Fruit fly (Drosophila melanogaster) whole organism, wandering third instar larva: ENCODE data around the gene CG43402.

Experiments used
- Abd-B ChIP-seq: fragments of >200 bp; optimal IDR thresholded peaks from 2 replicates; lab custom pipeline; 2017; ENCODE audit warnings: missing biosample characterization, missing genetic modification characterization
- CG9705 ChIP-seq: fragments of 200-800 bp; sonication (Bioruptor generic); optimal IDR thresholded peaks from 2 replicates; lab custom pipeline; 2018; ENCODE audit warnings: missing biosample characterization, mild to moderate bottlenecking, missing genetic modification characterization
- Dfd ChIP-seq: fragments of >200 bp; optimal IDR thresholded peaks from 2 replicates; lab custom pipeline; 2017; ENCODE audit warnings: missing biosample characterization, missing genetic modification characterization
- Dif ChIP-seq: fragments of 200-275, 200-300 bp; sonication (Bioruptor generic); optimal IDR thresholded peaks from 2 replicates; lab custom pipeline; 2018; ENCODE audit warnings: missing biosample characterization, missing genetic modification characterization; ENCODE audit not compliant: partially characterized antibody
- GATAd ChIP-seq: sonication (Bioruptor generic); optimal IDR thresholded peaks from 2 replicates; lab custom pipeline; 2016; ENCODE audit warnings: missing biosample characterization, missing genetic modification characterization
- HLH106 ChIP-seq: fragments of 200-800 bp; optimal IDR thresholded peaks from 3 replicates; lab custom pipeline; 2019; ENCODE audit warnings: missing biosample characterization, mild to moderate bottlenecking, missing genetic modification characterization, moderate library complexity
- Hnf4 ChIP-seq: fragments of 200-800 bp; sonication (Bioruptor generic); optimal IDR thresholded peaks from 2 replicates; lab custom pipeline; 2016; ENCODE audit warnings: missing biosample characterization, mild to moderate bottlenecking, missing genetic modification characterization
- Hr78 ChIP-seq: fragments of >200 bp; optimal IDR thresholded peaks from 2 replicates; lab custom pipeline; 2017; ENCODE audit warnings: missing biosample characterization, missing genetic modification characterization
- Jra ChIP-seq: sonication (Bioruptor generic); optimal IDR thresholded peaks from 2 replicates; lab custom pipeline; 2016; ENCODE audit warnings: missing biosample characterization, missing genetic modification characterization
- Mio ChIP-seq: sonication (Bioruptor generic); optimal IDR thresholded peaks from 2 replicates; lab custom pipeline; 2016; ENCODE audit warnings: missing biosample characterization, missing genetic modification characterization
- Myc ChIP-seq: fragments of >200 bp; optimal IDR thresholded peaks from 2 replicates; lab custom pipeline; 2017
- N ChIP-seq: fragments of >200 bp; optimal IDR thresholded peaks from 2 replicates; lab custom pipeline; 2018; ENCODE audit warnings: missing biosample characterization, missing external identifiers, missing genetic modification characterization
- OdsH ChIP-seq: fragments of 200-800 bp; sonication (Bioruptor generic); optimal IDR thresholded peaks from 2 replicates; lab custom pipeline; 2016; ENCODE audit warnings: missing biosample characterization, mild to moderate bottlenecking, missing genetic modification characterization
- Rel ChIP-seq, 2 experiments: fragments of 200-800 bp; sonication (Bioruptor generic) in 1 of 2; optimal IDR thresholded peaks; 2 replicates in 1 of 2; 3 replicates in 1 of 2; lab custom pipeline; 2016 to 2019; ENCODE audit warnings: mild to moderate bottlenecking in 2 of 2, missing biosample characterization in 2 of 2, missing genetic modification characterization in 2 of 2, moderate library complexity in 1 of 2
- Sp1 ChIP-seq: fragments of 200-800 bp; sonication (Bioruptor generic); optimal IDR thresholded peaks from 3 replicates; lab custom pipeline; 2019; ENCODE audit warnings: missing biosample characterization, mild to moderate bottlenecking, missing genetic modification characterization, moderate library complexity
- Vsx2 ChIP-seq: fragments of 200-300, 225-300 bp; sonication (Bioruptor generic); optimal IDR thresholded peaks from 2 replicates; lab custom pipeline; 2018; ENCODE audit warnings: missing biosample characterization, missing genetic modification characterization; ENCODE audit not compliant: partially characterized antibody
- brk ChIP-seq: fragments of 200-800 bp; sonication (Bioruptor generic); optimal IDR thresholded peaks from 2 replicates; lab custom pipeline; 2016; ENCODE audit warnings: missing biosample characterization, mild to moderate bottlenecking, missing genetic modification characterization
- dmrt93B ChIP-seq: fragments of 200-800 bp; sonication (Bioruptor generic); optimal IDR thresholded peaks from 2 replicates; lab custom pipeline; 2018; ENCODE audit warnings: missing biosample characterization, mild to moderate bottlenecking, missing genetic modification characterization
- dsf ChIP-seq: sonication (Bioruptor generic); optimal IDR thresholded peaks from 2 replicates; lab custom pipeline; 2016; ENCODE audit warnings: missing biosample characterization, missing genetic modification characterization, borderline replicate concordance
- ey ChIP-seq: fragments of 200-800 bp; sonication (Bioruptor generic); optimal IDR thresholded peaks from 2 replicates; lab custom pipeline; 2016; ENCODE audit warnings: missing biosample characterization, missing genetic modification characterization
- foxo ChIP-seq, 2 experiments: fragments of 200-800 bp; sonication (Bioruptor generic); optimal IDR thresholded peaks; 2 replicates in 1 of 2; 3 replicates in 1 of 2; lab custom pipeline; 2016 to 2017; ENCODE audit warnings: missing biosample characterization in 2 of 2, missing genetic modification characterization in 2 of 2
- fru ChIP-seq: fragments of 200-800 bp; sonication (Bioruptor generic); optimal IDR thresholded peaks from 3 replicates; lab custom pipeline; 2016; ENCODE audit warnings: missing biosample characterization, mild to moderate bottlenecking, missing genetic modification characterization
- h ChIP-seq: fragments of 200-800 bp; sonication (Bioruptor generic); optimal IDR thresholded peaks from 3 replicates; lab custom pipeline; 2016; ENCODE audit warnings: missing biosample characterization, mild to moderate bottlenecking, missing genetic modification characterization
- jim ChIP-seq: fragments of 175-275, 200-325 bp; sonication (Bioruptor generic); optimal IDR thresholded peaks from 2 replicates; lab custom pipeline; 2016; ENCODE audit warnings: missing biosample characterization, mild to moderate bottlenecking, missing genetic modification characterization
- lola ChIP-seq: fragments of >200 bp; optimal IDR thresholded peaks from 2 replicates; lab custom pipeline; 2017; ENCODE audit warnings: missing biosample characterization, missing genetic modification characterization
- pan ChIP-seq: fragments of >200 bp; optimal IDR thresholded peaks from 2 replicates; lab custom pipeline; 2017
- psq ChIP-seq: fragments of 200-800 bp; sonication (Bioruptor generic); optimal IDR thresholded peaks from 3 replicates; lab custom pipeline; 2017; ENCODE audit warnings: missing biosample characterization, mild to moderate bottlenecking, missing genetic modification characterization, moderate library complexity
- rgr ChIP-seq: fragments of 200-800 bp; sonication (Bioruptor generic); optimal IDR thresholded peaks from 3 replicates; lab custom pipeline; 2016; ENCODE audit warnings: missing biosample characterization, mild to moderate bottlenecking, missing genetic modification characterization
- sage ChIP-seq: fragments of 200-800 bp; sonication (Bioruptor generic); optimal IDR thresholded peaks from 2 replicates; lab custom pipeline; 2016; ENCODE audit warnings: missing biosample characterization, mild to moderate bottlenecking, missing genetic modification characterization
- sv ChIP-seq: fragments of 200-800 bp; sonication (Bioruptor generic); optimal IDR thresholded peaks from 3 replicates; lab custom pipeline; 2016; ENCODE audit warnings: missing biosample characterization, missing genetic modification characterization
- tai ChIP-seq: sonication (Bioruptor generic); optimal IDR thresholded peaks from 2 replicates; lab custom pipeline; 2016; ENCODE audit warnings: missing biosample characterization, missing genetic modification characterization
- usp ChIP-seq: fragments of >200 bp; optimal IDR thresholded peaks from 2 replicates; lab custom pipeline; 2017; ENCODE audit warnings: missing biosample characterization, missing genetic modification characterization
- woc ChIP-seq: sonication (Bioruptor generic); optimal IDR thresholded peaks from 2 replicates; lab custom pipeline; 2016; ENCODE audit warnings: missing biosample characterization, mild to moderate bottlenecking, missing genetic modification characterization

CG43402 gene

dm6 chr2L:1442052-1442677 is at the start of gene CG43402:
Gene CG43402, plus strand, starts transcription at chr2L:1442627.
- no peak for TF ChIP-seq pan (lab: Kevin White, UChicago)
- no peak for TF ChIP-seq Rel (GFP tag; optimal IDR thresholded peaks at IDR 0.05; lab: Kevin White, UChicago)
- peak; percentile 23 for TF ChIP-seq Rel (tag; optimal IDR thresholded peaks at IDR 0.05; lab: Kevin White, UChicago)

- TF ChIP-seq dmrt93B (GFP tag; lab: Kevin White, UChicago) (no peak), foxo (GFP tag; optimal IDR thresholded peaks at IDR 0.05; lab: Kevin White, UChicago) (peak in 1 of 2 experiments; percentile 17), Vsx2 (no peak)
These were observed 48.8 kb upstream of the CG43402 start for dm6 chr2L:1393611-1394010.

dm6 chr2L:1399434-1399833 is 43.0 kb upstream of the CG43402 start:
- TF ChIP-seq Vsx2 (no peak), sage (GFP tag; lab: Kevin White, UChicago) (no peak), ey (GFP tag; lab: Kevin White, UChicago) (no peak), foxo (GFP tag; optimal IDR thresholded peaks at IDR 0.05; lab: Kevin White, UChicago) (no peak), Myc (lab: Kevin White, UChicago) (no peak), dsf (GFP tag; lab: Kevin White, UChicago) (no peak), OdsH (GFP tag; lab: Kevin White, UChicago) (no peak), CG9705 (GFP tag; lab: Kevin White, UChicago) (no peak), Abd-B (GFP tag; lab: Kevin White, UChicago) (no peak), fru (GFP tag; lab: Kevin White, UChicago) (no peak), rgr (GFP tag; lab: Kevin White, UChicago) (no peak), HLH106 (tag; lab: Kevin White, UChicago) (no peak), jim (GFP tag; lab: Kevin White, UChicago) (no peak)
- TF ChIP-seq, all 38 proteins: peak for 0

dm6 chr2L:1402728-1403127 is 39.7 kb upstream of the CG43402 start:
- TF ChIP-seq Hnf4 (GFP tag; lab: Kevin White, UChicago) (no peak), dmrt93B (GFP tag; lab: Kevin White, UChicago) (no peak), Mio (no peak), pan (lab: Kevin White, UChicago) (no peak), N (GFP tag; lab: Kevin White, UChicago) (no peak), GATAd (GFP tag; lab: Kevin White, UChicago) (no peak), Dfd (GFP tag; lab: Kevin White, UChicago) (no peak), brk (no peak), sv (GFP tag; lab: Kevin White, UChicago) (no peak), jim (GFP tag; lab: Kevin White, UChicago) (no peak), tai (GFP tag; lab: Kevin White, UChicago) (no peak), CG9705 (GFP tag; lab: Kevin White, UChicago) (no peak), OdsH (GFP tag; lab: Kevin White, UChicago) (no peak), woc (GFP tag; lab: Kevin White, UChicago) (no peak), lola (no peak)

- TF ChIP-seq Abd-B (GFP tag; lab: Kevin White, UChicago) (no peak), pan (lab: Kevin White, UChicago) (no peak), Rel (GFP tag; optimal IDR thresholded peaks at IDR 0.05; lab: Kevin White, UChicago) (no peak), Rel (tag; optimal IDR thresholded peaks at IDR 0.05; lab: Kevin White, UChicago) (no peak)
These were observed 37.5 kb upstream of the CG43402 start for dm6 chr2L:1404896-1405453.

dm6 chr2L:1405573-1405972 is 36.9 kb upstream of the CG43402 start:
- TF ChIP-seq foxo (GFP tag; optimal IDR thresholded peaks at IDR 0.05; lab: Kevin White, UChicago) (peak in 1 of 2 experiments; percentile 56), woc (GFP tag; lab: Kevin White, UChicago) (peak; percentile 68), fru (GFP tag; lab: Kevin White, UChicago) (peak; percentile 18), HLH106 (tag; lab: Kevin White, UChicago) (peak; percentile 24), jim (GFP tag; lab: Kevin White, UChicago) (no peak), Hnf4 (GFP tag; lab: Kevin White, UChicago) (no peak), ey (GFP tag; lab: Kevin White, UChicago) (peak; percentile 26), Rel (GFP tag; optimal IDR thresholded peaks at IDR 0.05; lab: Kevin White, UChicago) (no peak), Rel (tag; optimal IDR thresholded peaks at IDR 0.05; lab: Kevin White, UChicago) (no peak), Jra (GFP tag; lab: Kevin White, UChicago) (no peak), sage (GFP tag; lab: Kevin White, UChicago) (no peak), h (GFP tag; lab: Kevin White, UChicago) (peak; percentile 47), OdsH (GFP tag; lab: Kevin White, UChicago) (peak; percentile 42), dmrt93B (GFP tag; lab: Kevin White, UChicago) (peak; percentile 10), brk (no peak), Dfd (GFP tag; lab: Kevin White, UChicago) (no peak), psq (GFP tag; lab: Kevin White, UChicago) (peak; percentile 46), Sp1 (GFP tag; lab: Kevin White, UChicago) (peak; percentile 49), usp (no peak), tai (GFP tag; lab: Kevin White, UChicago) (peak; percentile 11), Dif (no peak), rgr (GFP tag; lab: Kevin White, UChicago) (peak; percentile 12), N (GFP tag; lab: Kevin White, UChicago) (no peak), lola (no peak), Hr78 (GFP tag; lab: Kevin White, UChicago) (no peak), Mio (no peak)
